Worm (Caenorhabditis elegans) whole organism, L3 larva: ENCODE data around the gene F19F10.1.

Source experiments
- R02D3.7 ChIP-seq: fragments of 150-350 bp; optimal IDR thresholded peaks from 2 replicates; lab custom pipeline; 2014; ENCODE audit warnings: missing biosample characterization, missing genetic modification characterization
- daf-12 ChIP-seq: fragments of 150-350 bp; optimal IDR thresholded peaks from 2 replicates; lab custom pipeline; 2014; ENCODE audit warnings: missing biosample characterization, missing genetic modification reagents, missing genetic modification characterization
- egl-27 ChIP-seq: sonication (generic microtip); optimal IDR thresholded peaks from 4 replicates; lab custom pipeline; 2017; ENCODE audit warnings: missing biosample characterization, missing genetic modification reagents, missing genetic modification characterization
- elt-3 ChIP-seq, 3 experiments: fragments of 150-350 bp in 1 of 3; sonication (generic microtip) in 2 of 3; optimal IDR thresholded peaks; 2 replicates in 2 of 3; 4 replicates in 1 of 3; lab custom pipeline; 2014 to 2017; ENCODE audit warnings: missing biosample characterization in 3 of 3, missing genetic modification characterization in 3 of 3
- eor-1 ChIP-seq, 2 experiments: fragments of 150-350 bp; optimal IDR thresholded peaks; 2 replicates each; lab custom pipeline; 2014 to 2018; ENCODE audit warnings: missing biosample characterization in 2 of 2, missing genetic modification characterization in 2 of 2
- fkh-10 ChIP-seq: sonication (generic microtip); optimal IDR thresholded peaks from 2 replicates; lab custom pipeline; 2017; ENCODE audit warnings: missing biosample characterization, missing genetic modification reagents, missing genetic modification characterization
- fos-1 ChIP-seq: fragments of 150-350 bp; optimal IDR thresholded peaks from 2 replicates; lab custom pipeline; 2014; ENCODE audit warnings: missing biosample characterization, missing genetic modification characterization
- mdl-1 ChIP-seq: fragments of 150-350 bp; optimal IDR thresholded peaks from 2 replicates; lab custom pipeline; 2014; ENCODE audit warnings: missing biosample characterization, missing genetic modification characterization
- nhr-12 ChIP-seq: fragments of 150-350 bp; optimal IDR thresholded peaks from 2 replicates; lab custom pipeline; 2014; ENCODE audit warnings: missing biosample characterization, missing genetic modification characterization
- nhr-237 ChIP-seq: fragments of 150-350 bp; optimal IDR thresholded peaks from 2 replicates; lab custom pipeline; 2014; ENCODE audit warnings: missing biosample characterization, missing genetic modification characterization
- nhr-28 ChIP-seq: fragments of 150-350 bp; optimal IDR thresholded peaks from 2 replicates; lab custom pipeline; 2014; ENCODE audit warnings: missing biosample characterization, missing genetic modification characterization
- nhr-77 ChIP-seq: fragments of 150-350 bp; optimal IDR thresholded peaks from 2 replicates; lab custom pipeline; 2014; ENCODE audit warnings: missing biosample characterization, missing genetic modification characterization
- pha-4 ChIP-seq: fragments of 150-350 bp; optimal IDR thresholded peaks from 2 replicates; lab custom pipeline; 2014; ENCODE audit warnings: missing biosample characterization, missing genetic modification reagents, missing genetic modification characterization
- unc-62 ChIP-seq: fragments of 150-350 bp; sonication (generic microtip); optimal IDR thresholded peaks from 4 replicates; lab custom pipeline; 2014; ENCODE audit warnings: missing biosample characterization, missing genetic modification reagents, missing genetic modification characterization

DNA sequence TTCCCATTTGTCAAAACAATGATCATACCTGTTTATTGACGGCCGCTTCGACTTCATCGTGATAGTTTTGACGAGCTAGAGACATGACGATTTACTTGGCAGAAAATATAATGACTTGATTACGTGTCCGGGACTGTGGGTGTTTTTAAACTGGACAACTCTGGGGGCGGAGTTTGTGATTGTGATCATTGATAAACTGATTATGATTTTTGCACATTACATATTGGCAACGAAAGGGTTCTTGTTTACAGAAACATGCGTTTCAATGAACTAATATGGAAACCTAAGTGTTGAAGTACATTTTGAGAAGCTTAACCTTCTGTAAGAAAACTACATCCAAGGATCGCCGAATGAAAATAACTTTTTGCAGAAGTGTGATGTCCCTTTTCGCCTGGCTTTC, 15.6 kb upstream of the F19F10.1 start, which contains the start of gene ftn-1:
- TF ChIP-seq nhr-12 (no peak), pha-4 (tag; lab: Kevin White, UChicago) (no peak), daf-12 (tag; lab: Kevin White, UChicago) (no peak), unc-62 (no peak), R02D3.7 (tag; lab: Kevin White, UChicago) (no peak), nhr-28 (tag; lab: Kevin White, UChicago) (no peak), eor-1 (tag; optimal IDR thresholded peaks at IDR 0.05; lab: Kevin White, UChicago) (no peak), nhr-77 (tag; lab: Kevin White, UChicago) (no peak), elt-3 (tag; optimal IDR thresholded peaks at IDR 0.05; lab: Kevin White, UChicago) (no peak), egl-27 (tag; lab: Kevin White, UChicago) (no peak), mdl-1 (tag; lab: Kevin White, UChicago) (no peak), fos-1 (tag; lab: Kevin White, UChicago) (no peak), fkh-10 (GFP tag; lab: Kevin White, UChicago) (no peak), nhr-237 (no peak)
